Worm (Caenorhabditis elegans) whole organism, L4 larva: ENCODE results near the gene knl-3.

Experiments
- Y48G9A.11 ChIP-seq: fragments of 200-800 bp; sonication (Bioruptor generic); IDR thresholded peaks from 2 replicates; pipeline ENCODE4 v1.3.6; 2022; ENCODE audit warnings: missing genetic modification reagents, missing genetic modification characterization, missing compliant biosample characterization
- ceh-44 ChIP-seq: fragments of 200-800 bp; sonication (Bioruptor generic); IDR thresholded peaks from 2 replicates; pipeline ENCODE4 v1.3.6; 2022; ENCODE audit warnings: missing genetic modification reagents, missing genetic modification characterization, missing compliant biosample characterization
- ceh-82 ChIP-seq: sonication (generic microtip); optimal IDR thresholded peaks from 2 replicates; lab custom pipeline; 2017; ENCODE audit warnings: missing biosample characterization, missing genetic modification characterization
- dpl-1 ChIP-seq: fragments of 150-350 bp; optimal IDR thresholded peaks from 2 replicates; lab custom pipeline; 2014; ENCODE audit warnings: missing biosample characterization, missing genetic modification reagents, missing genetic modification characterization
- dve-1 ChIP-seq: sonication (generic microtip); optimal IDR thresholded peaks from 2 replicates; lab custom pipeline; 2017; ENCODE audit warnings: antibody characterized with exemption, mild to moderate bottlenecking, missing genetic modification characterization, missing compliant biosample characterization; ENCODE audit not compliant: insufficient read depth
- egl-27 ChIP-seq: sonication (generic microtip); optimal IDR thresholded peaks from 3 replicates; lab custom pipeline; 2017; ENCODE audit warnings: missing biosample characterization, missing genetic modification reagents, missing genetic modification characterization
- lim-7 ChIP-seq: fragments of 200-800 bp; sonication (Bioruptor generic); IDR thresholded peaks from 2 replicates; pipeline ENCODE4 v1.3.6; 2022; ENCODE audit warnings: missing genetic modification characterization, missing compliant biosample characterization
- lir-3 ChIP-seq: sonication (generic microtip); optimal IDR thresholded peaks from 2 replicates; lab custom pipeline; 2016; ENCODE audit warnings: mild to moderate bottlenecking, missing genetic modification characterization, missing compliant biosample characterization
- mdl-1 ChIP-seq, 2 experiments: fragments of 150-350 bp in 1 of 2; sonication (generic microtip) in 1 of 2; optimal IDR thresholded peaks; 2 replicates each; lab custom pipeline; 2014 to 2017; ENCODE audit warnings: missing biosample characterization in 2 of 2, missing genetic modification characterization in 2 of 2
- mep-1 ChIP-seq: fragments of 150-350 bp; sonication (generic microtip); optimal IDR thresholded peaks from 3 replicates; lab custom pipeline; 2014; ENCODE audit warnings: missing biosample characterization, missing genetic modification characterization
- nhr-76 ChIP-seq: fragments of 150-350 bp; optimal IDR thresholded peaks from 2 replicates; lab custom pipeline; 2014; ENCODE audit warnings: missing biosample characterization, missing genetic modification characterization
- pqm-1 ChIP-seq: sonication (generic microtip); optimal IDR thresholded peaks from 2 replicates; lab custom pipeline; 2017; ENCODE audit warnings: missing biosample characterization, missing genetic modification characterization
- snpc-4 ChIP-seq: fragments of 150-350 bp; optimal IDR thresholded peaks from 2 replicates; lab custom pipeline; 2014; ENCODE audit warnings: missing biosample characterization, missing genetic modification characterization
- unc-130 ChIP-seq: sonication (generic microtip); optimal IDR thresholded peaks from 2 replicates; lab custom pipeline; 2016; ENCODE audit warnings: missing genetic modification reagents, missing genetic modification characterization, missing compliant biosample characterization

ce11 chrV:1907350-1907749 lies 38.3 kb downstream of the knl-3 start, which contains the start of gene Y32G9A.5:
- TF ChIP-seq lir-3 (tag; lab: Kevin White, UChicago) (no peak), ceh-82 (tag; lab: Kevin White, UChicago) (no peak), dpl-1 (no peak), nhr-76 (tag; lab: Kevin White, UChicago) (no peak), unc-130 (GFP tag; lab: Kevin White, UChicago) (no peak), mdl-1 (tag; optimal IDR thresholded peaks at IDR 0.05; lab: Kevin White, UChicago) (no peak), ceh-44 (no peak), snpc-4 (tag; lab: Kevin White, UChicago) (no peak), mep-1 (tag; lab: Kevin White, UChicago) (no peak), lim-7 (GFP tag; lab: Robert Waterston, UW) (no peak), egl-27 (tag; lab: Kevin White, UChicago) (no peak), Y48G9A.11 (GFP tag; lab: Robert Waterston, UW) (no peak), pqm-1 (tag; lab: Kevin White, UChicago) (no peak), dve-1 (no peak)
